Worm (Caenorhabditis elegans) whole organism, late embryonic: ENCODE data around the gene cdr-4.

Source experiments
- C08G9.2 ChIP-seq: sonication (generic microtip); optimal IDR thresholded peaks from 2 replicates; lab custom pipeline; 2016; ENCODE audit warnings: mild to moderate bottlenecking, missing genetic modification characterization, moderate library complexity, missing compliant biosample characterization
- C38D4.7 ChIP-seq: fragments of 200-800 bp; sonication (Bioruptor generic); optimal IDR thresholded peaks from 2 replicates; lab custom pipeline; 2018; ENCODE audit warnings: mild to moderate bottlenecking, missing genetic modification characterization, moderate library complexity, missing compliant biosample characterization
- F13H6.1 ChIP-seq: sonication (generic microtip); optimal IDR thresholded peaks from 2 replicates; lab custom pipeline; 2016; ENCODE audit warnings: missing genetic modification characterization, missing compliant biosample characterization
- T23F11.4 ChIP-seq: fragments of 200-800 bp; sonication (Bioruptor generic); optimal IDR thresholded peaks from 2 replicates; lab custom pipeline; 2018; ENCODE audit warnings: mild to moderate bottlenecking, missing genetic modification characterization, missing compliant biosample characterization
- Y22D7AL.16 ChIP-seq: sonication (generic microtip); optimal IDR thresholded peaks from 2 replicates; lab custom pipeline; 2016; ENCODE audit warnings: missing genetic modification characterization, missing compliant biosample characterization
- ahr-1 ChIP-seq: sonication (generic microtip); optimal IDR thresholded peaks from 2 replicates; lab custom pipeline; 2016; ENCODE audit warnings: missing genetic modification characterization, missing compliant biosample characterization
- ama-1 ChIP-seq: fragments of 150-350 bp; optimal IDR thresholded peaks from 2 replicates; lab custom pipeline; 2014
- ceh-18 ChIP-seq: sonication (generic microtip); optimal IDR thresholded peaks from 2 replicates; lab custom pipeline; 2016; ENCODE audit warnings: missing genetic modification characterization, missing compliant biosample characterization
- ceh-30 ChIP-seq: fragments of 150-350 bp; optimal IDR thresholded peaks from 2 replicates; lab custom pipeline; 2014; ENCODE audit warnings: missing biosample characterization, missing genetic modification characterization
- ceh-31 ChIP-seq: sonication (generic microtip); optimal IDR thresholded peaks from 2 replicates; lab custom pipeline; 2016; ENCODE audit warnings: missing genetic modification characterization, missing compliant biosample characterization
- ceh-34 ChIP-seq: sonication (generic microtip); optimal IDR thresholded peaks from 2 replicates; lab custom pipeline; 2016; ENCODE audit warnings: mild to moderate bottlenecking, missing genetic modification characterization, missing compliant biosample characterization
- ceh-45 ChIP-seq: fragments of 200-800 bp; sonication (Bioruptor generic); IDR thresholded peaks from 2 replicates; pipeline ENCODE4 v1.3.6; 2022; ENCODE audit warnings: missing genetic modification reagents, missing genetic modification characterization, missing compliant biosample characterization
- che-1 ChIP-seq: sonication (generic microtip); optimal IDR thresholded peaks from 2 replicates; lab custom pipeline; 2016; ENCODE audit warnings: mild to moderate bottlenecking, missing genetic modification characterization, missing compliant biosample characterization
- elt-2 ChIP-seq: sonication (generic microtip); optimal IDR thresholded peaks from 2 replicates; lab custom pipeline; 2016; ENCODE audit warnings: missing genetic modification reagents, missing genetic modification characterization, missing compliant biosample characterization
- eyg-1 ChIP-seq: sonication (generic microtip); optimal IDR thresholded peaks from 2 replicates; lab custom pipeline; 2016; ENCODE audit warnings: missing genotype, missing genetic modification characterization, missing compliant biosample characterization
- fkh-10 ChIP-seq: fragments of 150-350 bp; optimal IDR thresholded peaks from 2 replicates; lab custom pipeline; 2014; ENCODE audit warnings: missing biosample characterization, missing genetic modification reagents, missing genetic modification characterization
- gmeb-2 ChIP-seq: sonication (generic microtip); optimal IDR thresholded peaks from 2 replicates; lab custom pipeline; 2016; ENCODE audit warnings: missing genetic modification characterization, inconsistent platforms, missing compliant biosample characterization
- hlh-13 ChIP-seq: fragments of 200-800 bp; sonication (Bioruptor generic); optimal IDR thresholded peaks from 2 replicates; lab custom pipeline; 2018; ENCODE audit warnings: mild to moderate bottlenecking, missing genetic modification characterization, missing compliant biosample characterization
- hlh-15 ChIP-seq: sonication (generic microtip); optimal IDR thresholded peaks from 2 replicates; lab custom pipeline; 2016; ENCODE audit warnings: missing genetic modification characterization, missing compliant biosample characterization
- hlh-8 ChIP-seq: sonication (generic microtip); optimal IDR thresholded peaks from 2 replicates; lab custom pipeline; 2016; ENCODE audit warnings: missing genotype, missing genetic modification characterization, missing compliant biosample characterization
- mec-3 ChIP-seq: sonication (generic microtip); optimal IDR thresholded peaks from 2 replicates; lab custom pipeline; 2016; ENCODE audit warnings: borderline replicate concordance, missing genetic modification characterization, missing compliant biosample characterization
- nhr-232 ChIP-seq: sonication (generic microtip); optimal IDR thresholded peaks from 2 replicates; lab custom pipeline; 2016; ENCODE audit warnings: missing genetic modification characterization, missing compliant biosample characterization
- pat-9 ChIP-seq: fragments of 200-800 bp; sonication (Bioruptor generic); optimal IDR thresholded peaks from 2 replicates; lab custom pipeline; 2018; ENCODE audit warnings: mild to moderate bottlenecking, missing genetic modification characterization, moderate library complexity, missing compliant biosample characterization
- pha-2 ChIP-seq: sonication (generic microtip); optimal IDR thresholded peaks from 2 replicates; lab custom pipeline; 2017; ENCODE audit warnings: mild to moderate bottlenecking, missing genetic modification characterization, missing compliant biosample characterization
- pqm-1 ChIP-seq: sonication (generic microtip); optimal IDR thresholded peaks from 2 replicates; lab custom pipeline; 2016; ENCODE audit warnings: missing genetic modification characterization, missing compliant biosample characterization
- pros-1 ChIP-seq: fragments of 150-350 bp; optimal IDR thresholded peaks from 2 replicates; lab custom pipeline; 2014; ENCODE audit warnings: missing biosample characterization, missing genetic modification reagents, missing genetic modification characterization
- ref-2 ChIP-seq: sonication (generic microtip); optimal IDR thresholded peaks from 2 replicates; lab custom pipeline; 2016; ENCODE audit warnings: missing genetic modification characterization, missing compliant biosample characterization
- sdc-2 ChIP-seq: sonication (generic microtip); optimal IDR thresholded peaks from 2 replicates; lab custom pipeline; 2016; ENCODE audit warnings: missing genotype, missing genetic modification characterization, missing compliant biosample characterization
- sox-2 ChIP-seq: fragments of 200-800 bp; sonication (Bioruptor generic); IDR thresholded peaks from 2 replicates; pipeline ENCODE4 v1.3.6; 2022; ENCODE audit warnings: missing genetic modification reagents, missing genetic modification characterization, missing compliant biosample characterization
- syd-9 ChIP-seq: sonication (generic microtip); optimal IDR thresholded peaks from 2 replicates; lab custom pipeline; 2016; ENCODE audit warnings: mild to moderate bottlenecking, missing genetic modification characterization, moderate library complexity, missing compliant biosample characterization
- tbx-7 ChIP-seq: sonication (generic microtip); optimal IDR thresholded peaks from 2 replicates; lab custom pipeline; 2016; ENCODE audit warnings: missing genotype, missing genetic modification characterization, missing compliant biosample characterization
- unc-42 ChIP-seq: sonication (generic microtip); optimal IDR thresholded peaks from 2 replicates; lab custom pipeline; 2016; ENCODE audit warnings: missing genotype, missing genetic modification characterization, missing compliant biosample characterization
- unc-86 ChIP-seq: sonication (generic microtip); optimal IDR thresholded peaks from 2 replicates; lab custom pipeline; 2016; ENCODE audit warnings: missing genetic modification characterization, missing compliant biosample characterization
- ztf-16 ChIP-seq: sonication (generic microtip); optimal IDR thresholded peaks from 2 replicates; lab custom pipeline; 2017; ENCODE audit warnings: missing genetic modification characterization, missing compliant biosample characterization

Gene cdr-4

ce11 chrV:12421360-12421759, 12.9 kb upstream of the cdr-4 start:
- TF ChIP-seq ceh-31 (tag; lab: Kevin White, UChicago), result peak; percentile 62
- TF ChIP-seq unc-42 (tag; lab: Kevin White, UChicago), result peak; percentile 53
- no peak for TF ChIP-seq sox-2

- no peak for TF ChIP-seq ztf-16
- no peak for TF ChIP-seq ref-2 (tag; lab: Kevin White, UChicago)
- no peak for TF ChIP-seq ceh-18 (tag; lab: Kevin White, UChicago)
Observed at ce11 chrV:12420843-12421242, 12.4 kb upstream of the cdr-4 start, which contains the start of gene C54D10.4. Gene C54D10.4, minus strand, starts transcription at chrV:12420943.

- no peak for TF ChIP-seq pqm-1 (tag; lab: Kevin White, UChicago)
- no peak for TF ChIP-seq Y22D7AL.16
- no peak for TF ChIP-seq ceh-34 (tag; lab: Kevin White, UChicago)
- no peak for TF ChIP-seq C38D4.7 (GFP tag; lab: Kevin White, UChicago)
- no peak for TF ChIP-seq ceh-45 (GFP tag; lab: Robert Waterston, UW)
- TF ChIP-seq nhr-232 (tag; lab: Kevin White, UChicago), result no peak
- TF ChIP-seq, all 69 proteins: peak for 0
Observed at ce11 chrV:12418292-12418691, 9.9 kb upstream of the cdr-4 start, which contains the start of gene C54D10.3. Gene C54D10.3, plus strand, starts transcription at chrV:12418592.

ce11 chrV:12417277-12417676, 8.9 kb upstream of the cdr-4 start, which contains the start of gene cdr-3:
Gene cdr-3, minus strand, starts transcription at chrV:12417377.
- no peak for TF ChIP-seq T23F11.4 (GFP tag; lab: Kevin White, UChicago)
- TF ChIP-seq pha-2, result no peak
- TF ChIP-seq pat-9, result no peak
- TF ChIP-seq fkh-10 (GFP tag; lab: Kevin White, UChicago), result no peak
- no peak for TF ChIP-seq ahr-1 (tag; lab: Kevin White, UChicago)
- TF ChIP-seq elt-2 (tag; lab: Kevin White, UChicago), result no peak
- TF ChIP-seq hlh-8 (tag; lab: Kevin White, UChicago), result no peak
- no peak for TF ChIP-seq mec-3 (tag; lab: Kevin White, UChicago)
- TF ChIP-seq pros-1 (tag; lab: Kevin White, UChicago), result no peak
- no peak for TF ChIP-seq hlh-13
- TF ChIP-seq C08G9.2, result no peak
- TF ChIP-seq ceh-31 (tag; lab: Kevin White, UChicago), result no peak
- no peak for TF ChIP-seq C38D4.7 (GFP tag; lab: Kevin White, UChicago)

ce11 chrV:12415656-12416055, 7.2 kb upstream of the cdr-4 start, which contains the start of gene cdr-2:
Gene cdr-2, minus strand, starts transcription at chrV:12415709.
- TF ChIP-seq syd-9 (no peak), unc-86 (tag; lab: Kevin White, UChicago) (no peak), ceh-34 (tag; lab: Kevin White, UChicago) (no peak), pqm-1 (tag; lab: Kevin White, UChicago) (no peak), pha-2 (no peak), gmeb-2 (tag; lab: Kevin White, UChicago) (no peak), ceh-30 (tag; lab: Kevin White, UChicago) (no peak), eyg-1 (tag; lab: Kevin White, UChicago) (no peak), ceh-31 (tag; lab: Kevin White, UChicago) (no peak), hlh-15 (tag; lab: Kevin White, UChicago) (no peak), ama-1 (lab: Kevin White, UChicago) (no peak), unc-42 (tag; lab: Kevin White, UChicago) (no peak), pat-9 (no peak), sdc-2 (no peak), pros-1 (tag; lab: Kevin White, UChicago) (no peak), tbx-7 (no peak)

ce11 chrV:12414362-12414761, 5.9 kb upstream of the cdr-4 start:
- TF ChIP-seq che-1 (tag; lab: Kevin White, UChicago) (no peak), F13H6.1 (tag; lab: Kevin White, UChicago) (no peak)
- TF ChIP-seq, all 69 proteins: peak for 0
